Worm (Caenorhabditis elegans) whole organism, late embryonic: ENCODE measurements around the gene F22F1.3.

ENCODE experiments used
- ceh-14 ChIP-seq: sonication (generic microtip); optimal IDR thresholded peaks from 2 replicates; lab custom pipeline; 2016; ENCODE audit warnings: missing genotype, missing genetic modification characterization, missing compliant biosample characterization
- unc-55 ChIP-seq: sonication (generic microtip); optimal IDR thresholded peaks from 2 replicates; lab custom pipeline; 2017; ENCODE audit warnings: missing biosample characterization, missing genetic modification reagents, missing genetic modification characterization

DNA sequence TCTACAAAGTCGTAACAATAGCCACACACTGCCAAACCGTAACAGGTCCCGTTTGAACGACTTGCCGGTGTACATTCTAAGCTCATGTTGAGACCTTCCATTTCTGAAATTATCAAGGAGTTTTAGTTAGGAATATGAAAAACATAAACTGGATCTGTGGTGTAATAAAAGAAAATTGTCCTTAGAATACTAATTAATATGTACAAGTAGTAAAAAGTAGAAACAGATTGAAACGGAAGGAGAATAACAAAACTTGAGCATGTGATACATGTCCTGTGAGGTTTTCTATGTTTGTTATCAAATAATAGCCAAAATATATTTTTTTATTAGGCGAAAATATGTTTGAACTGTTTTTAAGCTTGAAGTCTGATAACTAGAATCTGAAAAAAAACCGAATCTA is 33.3 kb downstream of the F22F1.3 start, which contains the start of gene frpr-1:
- TF ChIP-seq ceh-14 (tag; lab: Kevin White, UChicago) (no peak), unc-55 (GFP tag; lab: Kevin White, UChicago) (no peak)
